Fruit fly (Drosophila melanogaster) whole organism, prepupa: Measurements from ENCODE around the gene rdog.

ENCODE experiments used
- CG8632 ChIP-seq: fragments of 200-800 bp; sonication (Bioruptor generic); optimal IDR thresholded peaks from 3 replicates; lab custom pipeline; 2016; ENCODE audit warnings: missing biosample characterization, missing genetic modification characterization
- OdsH ChIP-seq: fragments of 200-800 bp; sonication (Bioruptor generic); optimal IDR thresholded peaks from 3 replicates; lab custom pipeline; 2016; ENCODE audit warnings: missing biosample characterization, missing genetic modification characterization
- eg ChIP-seq: fragments of 200-800 bp; sonication (Bioruptor generic); IDR thresholded peaks from 3 replicates; pipeline ENCODE4 v1.3.6; 2022; ENCODE audit warnings: missing biosample characterization, missing genetic modification characterization

DNA sequence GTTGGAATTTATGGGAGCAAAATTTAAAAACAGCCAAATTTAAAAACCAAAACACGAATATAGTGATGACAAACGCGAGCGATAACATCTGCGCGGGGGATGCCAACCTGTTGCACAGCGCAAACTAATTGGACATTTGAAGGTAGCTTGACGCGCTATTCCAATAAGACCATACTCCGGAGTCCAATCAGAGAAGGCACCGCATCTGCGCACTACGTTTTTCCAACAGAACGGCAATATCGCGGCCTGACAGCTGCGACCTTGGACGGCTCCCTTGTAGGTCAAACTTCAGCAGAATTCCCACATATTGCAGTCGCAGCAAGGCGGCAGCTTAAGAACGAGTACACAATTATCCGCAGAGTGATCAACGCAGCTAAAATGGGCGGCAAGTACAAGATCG lies 9.8 kb upstream of the rdog start, which contains the start of the genes CG11882 and Pglym78:
- no peak; the same call in 2 of the 3 replicates for TF ChIP-seq eg (GFP tag; lab: Robert Waterston, UW)
- no peak for TF ChIP-seq CG8632 (GFP tag; lab: Kevin White, UChicago)
- TF ChIP-seq OdsH (GFP tag; lab: Kevin White, UChicago): no peak
